Worm (Caenorhabditis elegans) whole organism, L1 larva: Measurements from ENCODE around the gene C56C10.7.

ENCODE experiments used
- aha-1 ChIP-seq: fragments of 150-350 bp; optimal IDR thresholded peaks from 2 replicates; lab custom pipeline; 2014; ENCODE audit warnings: missing biosample characterization, missing genetic modification characterization
- alr-1 ChIP-seq: fragments of 200-800 bp; sonication (Bioruptor generic); optimal IDR thresholded peaks from 2 replicates; lab custom pipeline; 2018; ENCODE audit warnings: borderline replicate concordance, mild to moderate bottlenecking, missing genetic modification characterization, missing compliant biosample characterization
- aly-2 ChIP-seq: fragments of 150-350 bp; optimal IDR thresholded peaks from 2 replicates; lab custom pipeline; 2014; ENCODE audit warnings: missing biosample characterization, missing genetic modification characterization
- ama-1 ChIP-seq: fragments of 150-350 bp; optimal IDR thresholded peaks from 2 replicates; lab custom pipeline; 2014
- blmp-1 ChIP-seq: fragments of 150-350 bp; optimal IDR thresholded peaks from 2 replicates; lab custom pipeline; 2014; ENCODE audit warnings: missing biosample characterization, missing genetic modification characterization
- ceh-63 ChIP-seq: fragments of 200-800 bp; sonication (Bioruptor generic); optimal IDR thresholded peaks from 2 replicates; lab custom pipeline; 2018; ENCODE audit warnings: mild to moderate bottlenecking, missing genetic modification characterization, missing compliant biosample characterization
- ceh-82 ChIP-seq, 3 experiments: fragments of 150-350 bp in 1 of 3; sonication (generic microtip) in 2 of 3; optimal IDR thresholded peaks; 2 replicates each; lab custom pipeline; 2014 to 2017; ENCODE audit warnings: missing biosample characterization in 3 of 3, missing genetic modification characterization in 3 of 3
- ceh-88 ChIP-seq: fragments of 200-800 bp; sonication (Bioruptor generic); IDR thresholded peaks from 2 replicates; pipeline ENCODE4 v1.3.6; 2022; ENCODE audit warnings: missing genetic modification characterization, missing compliant biosample characterization
- ces-1 ChIP-seq: fragments of 150-350 bp; optimal IDR thresholded peaks from 2 replicates; lab custom pipeline; 2014; ENCODE audit warnings: missing biosample characterization, missing genetic modification reagents, missing genetic modification characterization
- efl-1 ChIP-seq, 4 experiments: fragments of 150-350 bp; optimal IDR thresholded peaks in 3 of 4; peaks in 1 of 4; 1 replicate in 1 of 4; 2 replicates in 3 of 4; lab custom pipeline; 2014; ENCODE audit warnings: missing biosample characterization in 2 of 4, missing genetic modification characterization in 2 of 4, missing genetic modification reagents in 2 of 4
- elt-2 ChIP-seq: sonication (generic microtip); optimal IDR thresholded peaks from 2 replicates; lab custom pipeline; 2016; ENCODE audit warnings: missing genetic modification characterization, mild to moderate bottlenecking, inconsistent platforms, missing compliant biosample characterization, missing genetic modification reagents
- fos-1 ChIP-seq: fragments of 150-350 bp; optimal IDR thresholded peaks from 2 replicates; lab custom pipeline; 2014; ENCODE audit warnings: missing biosample characterization, missing genetic modification characterization
- hpl-2 ChIP-seq: fragments of 150-350 bp; optimal IDR thresholded peaks from 2 replicates; lab custom pipeline; 2014; ENCODE audit warnings: missing biosample characterization, missing genetic modification reagents, missing genetic modification characterization
- isw-1 ChIP-seq: fragments of 200-800 bp; sonication (Bioruptor generic); IDR thresholded peaks from 2 replicates; pipeline ENCODE4 v1.3.6; 2022; ENCODE audit warnings: missing genetic modification characterization, missing compliant biosample characterization
- jun-1 ChIP-seq: fragments of 150-350 bp; optimal IDR thresholded peaks from 2 replicates; lab custom pipeline; 2014; ENCODE audit warnings: missing biosample characterization, missing genetic modification reagents, missing genetic modification characterization
- lin-15B ChIP-seq: fragments of 150-350 bp; sonication (generic microtip); optimal IDR thresholded peaks from 3 replicates; lab custom pipeline; 2014; ENCODE audit warnings: missing biosample characterization, missing genetic modification characterization
- lin-39 ChIP-seq: fragments of 150-350 bp; optimal IDR thresholded peaks from 2 replicates; lab custom pipeline; 2014; ENCODE audit warnings: missing biosample characterization, missing genetic modification reagents, missing genetic modification characterization
- lsy-2 ChIP-seq, 2 experiments: fragments of 150-350 bp; optimal IDR thresholded peaks; 2 replicates each; lab custom pipeline; 2014; ENCODE audit warnings: missing biosample characterization in 2 of 2, missing genetic modification characterization in 2 of 2
- mab-9 ChIP-seq: fragments of 200-800 bp; sonication (Bioruptor generic); IDR thresholded peaks from 2 replicates; pipeline ENCODE4 v1.3.6; 2022; ENCODE audit warnings: missing genetic modification reagents, missing genetic modification characterization, missing compliant biosample characterization
- mep-1 ChIP-seq: fragments of 150-350 bp; optimal IDR thresholded peaks from 2 replicates; lab custom pipeline; 2014; ENCODE audit warnings: missing biosample characterization, missing genetic modification characterization
- nhr-11 ChIP-seq: fragments of 150-350 bp; optimal IDR thresholded peaks from 2 replicates; lab custom pipeline; 2014; ENCODE audit warnings: missing biosample characterization, missing genetic modification characterization
- nhr-12 ChIP-seq: sonication (generic microtip); optimal IDR thresholded peaks from 2 replicates; lab custom pipeline; 2017; ENCODE audit warnings: missing biosample characterization, missing genetic modification characterization
- nhr-20 ChIP-seq: sonication (generic microtip); optimal IDR thresholded peaks from 2 replicates; lab custom pipeline; 2016; ENCODE audit warnings: mild to moderate bottlenecking, missing genetic modification characterization, missing compliant biosample characterization
- nhr-28 ChIP-seq: fragments of 150-350 bp; optimal IDR thresholded peaks from 2 replicates; lab custom pipeline; 2014; ENCODE audit warnings: missing biosample characterization, missing genetic modification characterization
- nhr-71 ChIP-seq: sonication (generic microtip); optimal IDR thresholded peaks from 2 replicates; lab custom pipeline; 2016; ENCODE audit warnings: mild to moderate bottlenecking, missing genetic modification characterization, moderate library complexity, missing compliant biosample characterization
- nhr-85 ChIP-seq: sonication (generic microtip); peaks from one replicate; lab custom pipeline; 2016; ENCODE audit warnings: missing genetic modification characterization, inconsistent platforms, missing compliant biosample characterization
- nhr-90 ChIP-seq: sonication (generic microtip); optimal IDR thresholded peaks from 2 replicates; lab custom pipeline; 2016; ENCODE audit warnings: mild to moderate bottlenecking, missing genetic modification characterization, missing compliant biosample characterization; ENCODE audit not compliant: poor library complexity
- pax-3 ChIP-seq: fragments of 200-800 bp; sonication (Bioruptor generic); optimal IDR thresholded peaks from 2 replicates; lab custom pipeline; 2018; ENCODE audit warnings: mild to moderate bottlenecking, missing genetic modification characterization, moderate library complexity, missing compliant biosample characterization
- snu-23 ChIP-seq: sonication (generic microtip); optimal IDR thresholded peaks from 2 replicates; lab custom pipeline; 2016; ENCODE audit warnings: missing genetic modification characterization, missing compliant biosample characterization
- sptf-1 ChIP-seq: fragments of 150-350 bp; optimal IDR thresholded peaks from 2 replicates; lab custom pipeline; 2014; ENCODE audit warnings: missing biosample characterization, missing genetic modification characterization
- sup-37 ChIP-seq: fragments of 200-800 bp; sonication (Bioruptor generic); optimal IDR thresholded peaks from 2 replicates; lab custom pipeline; 2018; ENCODE audit warnings: mild to moderate bottlenecking, missing genetic modification characterization, missing compliant biosample characterization
- swsn-7 ChIP-seq: sonication (generic microtip); optimal IDR thresholded peaks from 2 replicates; lab custom pipeline; 2016; ENCODE audit warnings: missing genetic modification characterization, missing compliant biosample characterization
- unc-130 ChIP-seq: fragments of 150-350 bp; optimal IDR thresholded peaks from 2 replicates; lab custom pipeline; 2017; ENCODE audit warnings: missing biosample characterization, missing genetic modification characterization, inconsistent platforms
- unc-30 ChIP-seq: sonication (generic microtip); optimal IDR thresholded peaks from 2 replicates; lab custom pipeline; 2017; ENCODE audit warnings: missing biosample characterization, missing genetic modification characterization
- unc-62 ChIP-seq: fragments of 150-350 bp; optimal IDR thresholded peaks from 2 replicates; lab custom pipeline; 2014; ENCODE audit warnings: missing biosample characterization, missing genetic modification reagents, missing genetic modification characterization
- unc-86 ChIP-seq: sonication (generic microtip); optimal IDR thresholded peaks from 2 replicates; lab custom pipeline; 2016; ENCODE audit warnings: missing genetic modification characterization, missing compliant biosample characterization
- unc-98 ChIP-seq: fragments of 200-800 bp; sonication (Bioruptor generic); IDR thresholded peaks from 2 replicates; pipeline ENCODE4 v1.3.6; 2022; ENCODE audit warnings: missing genetic modification characterization, missing compliant biosample characterization
- xbp-1 ChIP-seq: sonication (generic microtip); optimal IDR thresholded peaks from 2 replicates; lab custom pipeline; 2016; ENCODE audit warnings: missing genetic modification characterization, missing compliant biosample characterization
- ztf-11 ChIP-seq, 2 experiments: sonication (generic microtip); optimal IDR thresholded peaks; 2 replicates each; lab custom pipeline; 2016 to 2017; ENCODE audit warnings: missing genetic modification characterization in 2 of 2, missing biosample characterization in 1 of 2, missing compliant biosample characterization in 1 of 2

The C56C10.7 gene

ce11 chrII:6587264-6587870, at the start of gene C56C10.7:
Gene C56C10.7 (minus strand): TSS chrII:6587575.
- TF ChIP-seq snu-23 (GFP tag; lab: Kevin White, UChicago): peak; percentile 32
- TF ChIP-seq hpl-2: no peak
- TF ChIP-seq xbp-1 (tag; lab: Kevin White, UChicago): no peak
- no peak for TF ChIP-seq unc-62
- TF ChIP-seq nhr-85: peak; percentile 24
- no peak for TF ChIP-seq nhr-12 (tag; lab: Kevin White, UChicago)
- TF ChIP-seq ces-1 (GFP tag; lab: Kevin White, UChicago): no peak
- peak in 1 of 2 experiments; percentile 3 for TF ChIP-seq ztf-11 (tag; optimal IDR thresholded peaks at IDR 0.05; lab: Kevin White, UChicago)
- no peak for TF ChIP-seq lin-39 (tag; lab: Kevin White, UChicago)
- no peak for TF ChIP-seq unc-86 (tag; lab: Kevin White, UChicago)
- peak; percentile 39 for TF ChIP-seq nhr-90
- TF ChIP-seq isw-1: no peak
- no peak for TF ChIP-seq nhr-11
- TF ChIP-seq lsy-2 (tag; optimal IDR thresholded peaks at IDR 0.05; lab: Kevin White, UChicago): peak in 1 of 2 experiments; percentile 15
- TF ChIP-seq fos-1 (tag; lab: Kevin White, UChicago): no peak
- no peak for TF ChIP-seq sup-37
- TF ChIP-seq jun-1: no peak
- no peak for TF ChIP-seq efl-1 (optimal IDR thresholded peaks at IDR 0.05; lab: Kevin White, UChicago)
- TF ChIP-seq efl-1 (GFP tag; optimal IDR thresholded peaks at IDR 0.05 in 1 of 2; lab: Kevin White, UChicago): no peak
- TF ChIP-seq lin-15B (tag; lab: Kevin White, UChicago): no peak
- TF ChIP-seq ceh-82 (tag; optimal IDR thresholded peaks at IDR 0.05; lab: Kevin White, UChicago): peak in 1 of 3 experiments; percentile 16
- peak; percentile 75 for TF ChIP-seq aly-2
- peak; percentile 62 for TF ChIP-seq ama-1
- no peak for TF ChIP-seq unc-98 (GFP tag; lab: Robert Waterston, UW)
- no peak for TF ChIP-seq aha-1
- TF ChIP-seq elt-2 (tag; lab: Kevin White, UChicago): peak; percentile 30
- TF ChIP-seq nhr-71 (tag; lab: Kevin White, UChicago): peak; percentile 11
- TF ChIP-seq pax-3 (tag; lab: Kevin White, UChicago): no peak
- peak; percentile 1 for TF ChIP-seq nhr-20 (tag; lab: Kevin White, UChicago)
- no peak for TF ChIP-seq alr-1 (tag; lab: Kevin White, UChicago)

ce11 chrII:6636136-6636535, 48.8 kb upstream of the C56C10.7 start, which contains the start of gene T19D12.5:
Gene T19D12.5 (minus strand): TSS chrII:6636236.
- no peak for TF ChIP-seq blmp-1

DNA sequence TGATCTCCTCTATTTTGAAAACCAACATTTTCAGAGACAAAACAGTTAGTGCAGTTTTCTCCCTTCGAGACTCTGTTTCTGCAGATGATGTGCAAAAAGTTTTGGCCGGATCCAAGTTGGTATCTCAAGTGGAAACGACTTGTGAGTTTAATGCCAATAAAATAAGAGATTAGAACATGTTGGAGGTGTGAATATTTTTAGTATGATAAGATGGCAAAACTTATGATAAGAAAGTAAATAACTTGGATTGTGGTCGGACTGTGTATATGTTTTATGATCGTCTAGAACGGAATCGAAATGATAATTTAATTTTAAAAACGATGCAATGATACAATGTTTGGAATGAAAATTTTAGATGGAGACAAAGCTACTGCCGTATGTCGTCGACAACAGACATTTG, 44.6 kb upstream of the C56C10.7 start:
- no peak for TF ChIP-seq sup-37
- peak; percentile 67 for TF ChIP-seq elt-2 (tag; lab: Kevin White, UChicago)
- no peak for TF ChIP-seq ceh-88 (GFP tag; lab: Robert Waterston, UW)
- TF ChIP-seq swsn-7 (tag; lab: Kevin White, UChicago): no peak

DNA sequence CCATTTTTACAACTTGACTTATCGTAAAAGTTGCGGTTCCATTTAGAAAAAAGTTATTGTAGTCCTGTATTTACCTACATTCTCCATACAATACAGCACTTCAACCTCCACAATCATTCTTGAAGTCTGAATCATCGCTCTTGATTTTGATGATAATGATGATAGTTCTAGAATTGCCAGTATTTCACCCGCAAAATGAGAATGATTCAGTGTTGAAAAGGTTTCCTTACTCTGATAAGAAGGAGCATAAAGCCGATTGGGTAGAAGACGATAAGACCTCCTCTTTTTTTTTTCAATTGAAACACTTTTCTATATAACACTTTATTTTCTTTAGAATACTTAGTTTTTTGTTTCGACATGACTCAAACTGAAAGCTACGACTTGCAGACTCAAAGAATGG, 43.4 kb upstream of the C56C10.7 start, which contains the start of gene T19D12.4:
Gene T19D12.4 (plus strand): TSS at position 295 of the 400 bp plus-strand sequence.
- TF ChIP-seq mep-1 (tag; lab: Kevin White, UChicago) (no peak), elt-2 (tag; lab: Kevin White, UChicago) (peak; percentile 82)

DNA sequence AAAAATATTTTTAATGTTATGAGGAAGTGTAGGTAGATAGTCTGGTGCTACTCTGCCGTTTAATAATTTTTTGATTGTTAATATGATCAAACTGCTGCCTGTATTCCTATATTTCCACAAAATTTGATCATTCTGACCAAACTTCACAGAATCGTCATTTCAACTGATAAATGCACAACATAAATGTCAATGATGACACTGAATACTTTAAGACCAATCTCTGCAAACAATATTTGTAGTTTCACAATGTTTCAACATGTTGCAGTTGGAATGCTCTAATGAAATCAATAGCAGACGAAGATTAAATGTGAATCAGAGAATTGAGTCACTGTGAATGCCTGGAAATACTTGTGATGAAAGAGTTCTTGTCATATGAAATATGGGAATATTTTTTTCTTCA, 42.4 kb upstream of the C56C10.7 start:
- TF ChIP-seq efl-1 (optimal IDR thresholded peaks at IDR 0.05; lab: Kevin White, UChicago): no peak
- no peak for TF ChIP-seq efl-1 (GFP tag; optimal IDR thresholded peaks at IDR 0.05 in 1 of 2; lab: Kevin White, UChicago)
- TF ChIP-seq nhr-71 (tag; lab: Kevin White, UChicago): no peak
- TF ChIP-seq unc-30: no peak
- no peak for TF ChIP-seq nhr-85
- no peak for TF ChIP-seq sptf-1 (tag; lab: Kevin White, UChicago)
- no peak for TF ChIP-seq ceh-63 (GFP tag; lab: Kevin White, UChicago)
- no peak for TF ChIP-seq unc-130 (tag; lab: Kevin White, UChicago)
- TF ChIP-seq mab-9 (GFP tag; lab: Robert Waterston, UW): no peak
- no peak for TF ChIP-seq nhr-28 (tag; lab: Kevin White, UChicago)
- TF ChIP-seq swsn-7 (tag; lab: Kevin White, UChicago): no peak
- TF ChIP-seq, all 84 proteins: peak for 0
